Worm (Caenorhabditis elegans) whole organism, mixed stage, embryonic: ENCODE measurements around the gene F14F9.5.

Source experiments
- blmp-1 ChIP-seq: fragments of 150-350 bp; optimal IDR thresholded peaks from 2 replicates; lab custom pipeline; 2014; ENCODE audit warnings: missing biosample characterization, missing genetic modification characterization
- ceh-39 ChIP-seq: fragments of 150-350 bp; optimal IDR thresholded peaks from 2 replicates; lab custom pipeline; 2014; ENCODE audit warnings: missing biosample characterization, missing genetic modification characterization
- ceh-43 ChIP-seq: fragments of 200-800 bp; sonication (Bioruptor generic); optimal IDR thresholded peaks from 2 replicates; lab custom pipeline; 2018; ENCODE audit warnings: mild to moderate bottlenecking, missing genetic modification characterization, moderate library complexity, missing compliant biosample characterization
- ceh-83 ChIP-seq: fragments of 200-800 bp; sonication (Bioruptor generic); optimal IDR thresholded peaks from 2 replicates; lab custom pipeline; 2018; ENCODE audit warnings: mild to moderate bottlenecking, missing genetic modification characterization, missing compliant biosample characterization
- ces-1 ChIP-seq: fragments of 150-350 bp; optimal IDR thresholded peaks from 2 replicates; lab custom pipeline; 2014; ENCODE audit warnings: missing biosample characterization, missing genetic modification reagents, missing genetic modification characterization
- cnd-1 ChIP-seq: fragments of 200-800 bp; sonication (Bioruptor generic); optimal IDR thresholded peaks from 2 replicates; lab custom pipeline; 2018; ENCODE audit warnings: mild to moderate bottlenecking, missing genetic modification characterization, missing compliant biosample characterization
- drap-1 ChIP-seq: fragments of 200-800 bp; sonication (Bioruptor generic); optimal IDR thresholded peaks from 3 replicates; lab custom pipeline; 2018; ENCODE audit warnings: mild to moderate bottlenecking, missing genetic modification characterization, missing compliant biosample characterization
- elt-1 ChIP-seq: sonication (generic microtip); optimal IDR thresholded peaks from 2 replicates; lab custom pipeline; 2017; ENCODE audit warnings: missing genetic modification characterization, mild to moderate bottlenecking, missing compliant biosample characterization, antibody characterized with exemption, moderate library complexity, borderline replicate concordance; ENCODE audit not compliant: insufficient read depth
- elt-3 ChIP-seq: fragments of 150-350 bp; optimal IDR thresholded peaks from 2 replicates; lab custom pipeline; 2014; ENCODE audit warnings: missing biosample characterization, missing genetic modification characterization
- flh-1 ChIP-seq: fragments of 200-800 bp; sonication (Bioruptor generic); optimal IDR thresholded peaks from 2 replicates; lab custom pipeline; 2018; ENCODE audit warnings: mild to moderate bottlenecking, missing genetic modification characterization, moderate library complexity, missing compliant biosample characterization
- ham-2 ChIP-seq: fragments of 200-800 bp; sonication (Bioruptor generic); optimal IDR thresholded peaks from 2 replicates; lab custom pipeline; 2018; ENCODE audit warnings: mild to moderate bottlenecking, missing genetic modification characterization, missing compliant biosample characterization
- hlh-1 ChIP-seq: fragments of 150-350 bp; optimal IDR thresholded peaks from 2 replicates; lab custom pipeline; 2014; ENCODE audit warnings: missing biosample characterization, missing genetic modification reagents, missing genetic modification characterization
- lin-13 ChIP-seq: fragments of 150-350 bp; optimal IDR thresholded peaks from 2 replicates; lab custom pipeline; 2014; ENCODE audit warnings: missing biosample characterization, missing genetic modification characterization
- lin-32 ChIP-seq: fragments of 200-800 bp; sonication (Bioruptor generic); optimal IDR thresholded peaks from 2 replicates; lab custom pipeline; 2018; ENCODE audit warnings: mild to moderate bottlenecking, missing genetic modification characterization, missing compliant biosample characterization
- lsy-2 ChIP-seq: fragments of 150-350 bp; optimal IDR thresholded peaks from 2 replicates; lab custom pipeline; 2014; ENCODE audit warnings: missing biosample characterization, missing genetic modification characterization
- mab-5 ChIP-seq: fragments of 150-350 bp; optimal IDR thresholded peaks from 2 replicates; lab custom pipeline; 2014; ENCODE audit warnings: missing biosample characterization, missing genetic modification characterization
- mep-1 ChIP-seq: fragments of 150-350 bp; optimal IDR thresholded peaks from 2 replicates; lab custom pipeline; 2017; ENCODE audit warnings: missing biosample characterization, missing genetic modification reagents, missing genetic modification characterization, inconsistent platforms
- mls-2 ChIP-seq: sonication (generic microtip); optimal IDR thresholded peaks from 2 replicates; lab custom pipeline; 2016; ENCODE audit warnings: mild to moderate bottlenecking, missing genetic modification characterization, moderate library complexity, missing compliant biosample characterization
- nhr-12 ChIP-seq: fragments of 150-350 bp; optimal IDR thresholded peaks from 2 replicates; lab custom pipeline; 2014; ENCODE audit warnings: missing biosample characterization, missing genetic modification characterization
- nhr-2 ChIP-seq: fragments of 150-350 bp; optimal IDR thresholded peaks from 2 replicates; lab custom pipeline; 2014; ENCODE audit warnings: missing biosample characterization, missing genetic modification characterization
- nhr-237 ChIP-seq: fragments of 150-350 bp; optimal IDR thresholded peaks from 2 replicates; lab custom pipeline; 2014; ENCODE audit warnings: missing biosample characterization, missing genetic modification characterization
- nhr-28 ChIP-seq: fragments of 150-350 bp; optimal IDR thresholded peaks from 2 replicates; lab custom pipeline; 2014; ENCODE audit warnings: missing biosample characterization, missing genetic modification characterization
- nhr-76 ChIP-seq: sonication (generic microtip); optimal IDR thresholded peaks from 2 replicates; lab custom pipeline; 2017; ENCODE audit warnings: missing biosample characterization, missing genetic modification characterization
- pha-4 ChIP-seq: fragments of 150-350 bp; optimal IDR thresholded peaks from 2 replicates; lab custom pipeline; 2018; ENCODE audit warnings: missing biosample characterization, missing genetic modification reagents, missing genetic modification characterization
- sem-2 ChIP-seq: fragments of 200-800 bp; sonication (Bioruptor generic); optimal IDR thresholded peaks from 2 replicates; lab custom pipeline; 2018; ENCODE audit warnings: mild to moderate bottlenecking, missing genetic modification characterization, missing compliant biosample characterization
- snpc-4 ChIP-seq: fragments of 150-350 bp; optimal IDR thresholded peaks from 2 replicates; lab custom pipeline; 2014; ENCODE audit warnings: missing biosample characterization, missing genetic modification characterization
- sptf-1 ChIP-seq: sonication (generic microtip); optimal IDR thresholded peaks from 2 replicates; lab custom pipeline; 2017; ENCODE audit warnings: mild to moderate bottlenecking, missing genetic modification characterization, moderate library complexity, missing compliant biosample characterization
- tbx-8 ChIP-seq: fragments of 200-800 bp; sonication (Bioruptor generic); optimal IDR thresholded peaks from 2 replicates; lab custom pipeline; 2018; ENCODE audit warnings: mild to moderate bottlenecking, missing genetic modification characterization, moderate library complexity, missing compliant biosample characterization
- unc-120 ChIP-seq: sonication (generic microtip); optimal IDR thresholded peaks from 2 replicates; lab custom pipeline; 2017; ENCODE audit warnings: missing genetic modification characterization, missing compliant biosample characterization; ENCODE audit not compliant: poor library complexity, severe bottlenecking
- unc-39 ChIP-seq: fragments of 150-350 bp; optimal IDR thresholded peaks from 2 replicates; lab custom pipeline; 2014; ENCODE audit warnings: missing biosample characterization, missing genetic modification characterization
- unc-62 ChIP-seq: fragments of 150-350 bp; optimal IDR thresholded peaks from 2 replicates; lab custom pipeline; 2014; ENCODE audit warnings: missing biosample characterization, missing genetic modification reagents, missing genetic modification characterization
- zip-8 ChIP-seq: fragments of 150-350 bp; optimal IDR thresholded peaks from 2 replicates; lab custom pipeline; 2014; ENCODE audit warnings: missing biosample characterization, missing genetic modification characterization
- ztf-11 ChIP-seq: fragments of 150-350 bp; optimal IDR thresholded peaks from 2 replicates; lab custom pipeline; 2014; ENCODE audit warnings: missing biosample characterization, missing genetic modification characterization

F14F9.5 gene

ce11 chrV:5158302-5158701, 31.4 kb downstream of the F14F9.5 start, which contains the start of gene abu-15:
Gene abu-15, plus strand, starts transcription at chrV:5158602.
- no peak for TF ChIP-seq ham-2 (GFP tag; lab: Kevin White, UChicago)

- TF ChIP-seq cnd-1 (no peak), sem-2 (no peak), ham-2 (GFP tag; lab: Kevin White, UChicago) (no peak), lin-32 (GFP tag; lab: Kevin White, UChicago) (no peak), nhr-28 (tag; lab: Kevin White, UChicago) (no peak), mep-1 (tag; lab: Kevin White, UChicago) (no peak), ztf-11 (tag; lab: Kevin White, UChicago) (no peak), tbx-8 (GFP tag; lab: Kevin White, UChicago) (no peak), hlh-1 (no peak), mab-5 (tag; lab: Kevin White, UChicago) (no peak), mls-2 (tag; lab: Kevin White, UChicago) (no peak), nhr-12 (tag; lab: Kevin White, UChicago) (no peak), lin-13 (tag; lab: Kevin White, UChicago) (no peak), ceh-39 (tag; lab: Kevin White, UChicago) (no peak), nhr-2 (tag; lab: Kevin White, UChicago) (no peak), blmp-1 (tag; lab: Kevin White, UChicago) (no peak), sptf-1 (no peak), ceh-83 (GFP tag; lab: Kevin White, UChicago) (no peak), snpc-4 (tag; lab: Kevin White, UChicago) (no peak)
Measured at ce11 chrV:5161792-5162191, 34.9 kb downstream of the F14F9.5 start, which contains the start of gene abu-6. Gene abu-6, minus strand, starts transcription at chrV:5161892.

ce11 chrV:5164682-5165081, 37.8 kb downstream of the F14F9.5 start, which contains the start of gene abu-7:
Gene abu-7, minus strand, starts transcription at chrV:5164782.
- TF ChIP-seq unc-120 (tag; lab: Kevin White, UChicago): no peak
- TF ChIP-seq pha-4 (tag; lab: Kevin White, UChicago): no peak
- TF ChIP-seq mab-5 (tag; lab: Kevin White, UChicago): no peak
- no peak for TF ChIP-seq unc-39
- TF ChIP-seq mep-1 (tag; lab: Kevin White, UChicago): no peak
- TF ChIP-seq ceh-43: no peak
- no peak for TF ChIP-seq drap-1 (GFP tag; lab: Kevin White, UChicago)
- TF ChIP-seq nhr-2 (tag; lab: Kevin White, UChicago): no peak
- no peak for TF ChIP-seq ham-2 (GFP tag; lab: Kevin White, UChicago)
- TF ChIP-seq nhr-237 (tag; lab: Kevin White, UChicago): no peak
- TF ChIP-seq ceh-39 (tag; lab: Kevin White, UChicago): no peak
- TF ChIP-seq lin-13 (tag; lab: Kevin White, UChicago): no peak
- TF ChIP-seq sem-2: no peak
- TF ChIP-seq, all 35 proteins: peak for 0

DNA sequence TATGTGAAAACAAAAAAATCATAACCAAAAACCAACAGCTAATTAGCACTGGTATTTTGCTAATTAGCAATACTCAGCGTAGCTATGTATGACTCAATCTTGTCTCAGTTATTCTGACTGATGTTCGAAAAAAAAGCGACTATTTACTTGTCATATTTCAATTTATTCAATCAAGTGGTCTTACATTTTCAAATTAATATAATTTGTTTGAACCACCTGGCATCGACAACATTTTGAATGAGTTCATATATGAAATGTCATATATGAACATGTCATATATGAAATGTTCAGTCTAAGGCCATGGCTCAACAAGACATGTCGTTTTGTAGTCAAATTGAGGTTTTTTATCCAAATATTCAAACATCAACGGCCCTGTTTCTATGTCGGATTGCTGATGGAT, 38.5 kb downstream of the F14F9.5 start, which contains the start of gene srw-140:
srw-140 (plus strand) TSS at position 301 of the 400 bp plus-strand sequence.
- no peak for TF ChIP-seq nhr-237 (tag; lab: Kevin White, UChicago)
- TF ChIP-seq unc-39: no peak
- no peak for TF ChIP-seq ztf-11 (tag; lab: Kevin White, UChicago)
- no peak for TF ChIP-seq ham-2 (GFP tag; lab: Kevin White, UChicago)
- TF ChIP-seq elt-1: no peak
- no peak for TF ChIP-seq pha-4 (tag; lab: Kevin White, UChicago)
- TF ChIP-seq mab-5 (tag; lab: Kevin White, UChicago): no peak
- TF ChIP-seq flh-1 (GFP tag; lab: Kevin White, UChicago): no peak
- no peak for TF ChIP-seq nhr-2 (tag; lab: Kevin White, UChicago)
- TF ChIP-seq elt-3 (tag; lab: Kevin White, UChicago): no peak
- TF ChIP-seq hlh-1: no peak
- no peak for TF ChIP-seq zip-8 (tag; lab: Kevin White, UChicago)

DNA sequence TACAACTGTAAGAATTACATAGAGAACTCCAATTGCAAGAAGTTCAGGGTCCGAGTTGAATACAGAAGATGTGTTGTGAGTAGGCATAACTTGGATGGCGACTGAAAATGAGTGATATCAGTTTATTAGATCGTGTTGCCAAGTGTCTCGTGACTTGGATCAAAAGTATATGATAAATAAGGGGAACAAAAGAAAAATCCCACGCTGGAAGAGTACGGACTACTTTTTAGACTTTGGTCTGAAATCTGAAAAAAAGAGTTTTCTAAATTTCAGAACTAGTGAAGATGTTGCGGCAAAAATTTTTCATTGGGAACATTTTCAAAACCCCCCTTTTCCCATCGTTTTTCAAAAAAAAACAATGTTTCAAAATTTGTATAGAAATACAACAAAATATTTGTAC, 42.7 kb downstream of the F14F9.5 start, which contains the start of gene srt-64:
srt-64 (minus strand) TSS at position 101 of the 400 bp plus-strand sequence.
- TF ChIP-seq ces-1 (GFP tag; lab: Kevin White, UChicago) (no peak), nhr-76 (tag; lab: Kevin White, UChicago) (no peak), ztf-11 (tag; lab: Kevin White, UChicago) (no peak), unc-62 (GFP tag; lab: Kevin White, UChicago) (no peak), lin-32 (GFP tag; lab: Kevin White, UChicago) (no peak), ceh-43 (no peak), tbx-8 (GFP tag; lab: Kevin White, UChicago) (no peak), hlh-1 (no peak), lsy-2 (tag; lab: Kevin White, UChicago) (no peak), ham-2 (GFP tag; lab: Kevin White, UChicago) (no peak), nhr-28 (tag; lab: Kevin White, UChicago) (no peak), sptf-1 (no peak)
